Worm (Caenorhabditis elegans) whole organism, mixed stage, embryonic: Measurements from ENCODE around the gene srj-38.
"Not testable (repeated sequence)": the region's sequence is repeated elsewhere in the genome, so short reads cannot be mapped to it uniquely, and the experiment has no call there.

Experiments used
- bed-3 ChIP-seq: fragments of 200-800 bp; sonication (Bioruptor generic); optimal IDR thresholded peaks from 3 replicates; lab custom pipeline; 2018; ENCODE audit warnings: mild to moderate bottlenecking, missing genetic modification characterization, moderate library complexity, missing compliant biosample characterization
- blmp-1 ChIP-seq: fragments of 150-350 bp; optimal IDR thresholded peaks from 2 replicates; lab custom pipeline; 2014; ENCODE audit warnings: missing biosample characterization, missing genetic modification characterization
- ceh-39 ChIP-seq: fragments of 150-350 bp; optimal IDR thresholded peaks from 2 replicates; lab custom pipeline; 2014; ENCODE audit warnings: missing biosample characterization, missing genetic modification characterization
- ceh-43 ChIP-seq: fragments of 200-800 bp; sonication (Bioruptor generic); optimal IDR thresholded peaks from 2 replicates; lab custom pipeline; 2018; ENCODE audit warnings: mild to moderate bottlenecking, missing genetic modification characterization, moderate library complexity, missing compliant biosample characterization
- ceh-83 ChIP-seq: fragments of 200-800 bp; sonication (Bioruptor generic); optimal IDR thresholded peaks from 2 replicates; lab custom pipeline; 2018; ENCODE audit warnings: mild to moderate bottlenecking, missing genetic modification characterization, missing compliant biosample characterization
- ces-1 ChIP-seq: fragments of 150-350 bp; optimal IDR thresholded peaks from 2 replicates; lab custom pipeline; 2014; ENCODE audit warnings: missing biosample characterization, missing genetic modification reagents, missing genetic modification characterization
- cnd-1 ChIP-seq: fragments of 200-800 bp; sonication (Bioruptor generic); optimal IDR thresholded peaks from 2 replicates; lab custom pipeline; 2018; ENCODE audit warnings: mild to moderate bottlenecking, missing genetic modification characterization, missing compliant biosample characterization
- drap-1 ChIP-seq: fragments of 200-800 bp; sonication (Bioruptor generic); optimal IDR thresholded peaks from 3 replicates; lab custom pipeline; 2018; ENCODE audit warnings: mild to moderate bottlenecking, missing genetic modification characterization, missing compliant biosample characterization
- elt-1 ChIP-seq: sonication (generic microtip); optimal IDR thresholded peaks from 2 replicates; lab custom pipeline; 2017; ENCODE audit warnings: missing genetic modification characterization, mild to moderate bottlenecking, missing compliant biosample characterization, antibody characterized with exemption, moderate library complexity, borderline replicate concordance; ENCODE audit not compliant: insufficient read depth
- elt-3 ChIP-seq: fragments of 150-350 bp; optimal IDR thresholded peaks from 2 replicates; lab custom pipeline; 2014; ENCODE audit warnings: missing biosample characterization, missing genetic modification characterization
- ham-2 ChIP-seq: fragments of 200-800 bp; sonication (Bioruptor generic); optimal IDR thresholded peaks from 2 replicates; lab custom pipeline; 2018; ENCODE audit warnings: mild to moderate bottlenecking, missing genetic modification characterization, missing compliant biosample characterization
- lin-13 ChIP-seq: fragments of 150-350 bp; optimal IDR thresholded peaks from 2 replicates; lab custom pipeline; 2014; ENCODE audit warnings: missing biosample characterization, missing genetic modification characterization
- lin-32 ChIP-seq: fragments of 200-800 bp; sonication (Bioruptor generic); optimal IDR thresholded peaks from 2 replicates; lab custom pipeline; 2018; ENCODE audit warnings: mild to moderate bottlenecking, missing genetic modification characterization, missing compliant biosample characterization
- lsy-2 ChIP-seq: fragments of 150-350 bp; optimal IDR thresholded peaks from 2 replicates; lab custom pipeline; 2014; ENCODE audit warnings: missing biosample characterization, missing genetic modification characterization
- mab-5 ChIP-seq: fragments of 150-350 bp; optimal IDR thresholded peaks from 2 replicates; lab custom pipeline; 2014; ENCODE audit warnings: missing biosample characterization, missing genetic modification characterization
- mep-1 ChIP-seq: fragments of 150-350 bp; optimal IDR thresholded peaks from 2 replicates; lab custom pipeline; 2017; ENCODE audit warnings: missing biosample characterization, missing genetic modification reagents, missing genetic modification characterization, inconsistent platforms
- mls-2 ChIP-seq: sonication (generic microtip); optimal IDR thresholded peaks from 2 replicates; lab custom pipeline; 2016; ENCODE audit warnings: mild to moderate bottlenecking, missing genetic modification characterization, moderate library complexity, missing compliant biosample characterization
- nhr-12 ChIP-seq: fragments of 150-350 bp; optimal IDR thresholded peaks from 2 replicates; lab custom pipeline; 2014; ENCODE audit warnings: missing biosample characterization, missing genetic modification characterization
- nhr-2 ChIP-seq: fragments of 150-350 bp; optimal IDR thresholded peaks from 2 replicates; lab custom pipeline; 2014; ENCODE audit warnings: missing biosample characterization, missing genetic modification characterization
- nhr-237 ChIP-seq: fragments of 150-350 bp; optimal IDR thresholded peaks from 2 replicates; lab custom pipeline; 2014; ENCODE audit warnings: missing biosample characterization, missing genetic modification characterization
- nhr-28 ChIP-seq: fragments of 150-350 bp; optimal IDR thresholded peaks from 2 replicates; lab custom pipeline; 2014; ENCODE audit warnings: missing biosample characterization, missing genetic modification characterization
- nhr-76 ChIP-seq: sonication (generic microtip); optimal IDR thresholded peaks from 2 replicates; lab custom pipeline; 2017; ENCODE audit warnings: missing biosample characterization, missing genetic modification characterization
- pha-4 ChIP-seq: fragments of 150-350 bp; optimal IDR thresholded peaks from 2 replicates; lab custom pipeline; 2018; ENCODE audit warnings: missing biosample characterization, missing genetic modification reagents, missing genetic modification characterization
- sem-2 ChIP-seq: fragments of 200-800 bp; sonication (Bioruptor generic); optimal IDR thresholded peaks from 2 replicates; lab custom pipeline; 2018; ENCODE audit warnings: mild to moderate bottlenecking, missing genetic modification characterization, missing compliant biosample characterization
- tbx-8 ChIP-seq: fragments of 200-800 bp; sonication (Bioruptor generic); optimal IDR thresholded peaks from 2 replicates; lab custom pipeline; 2018; ENCODE audit warnings: mild to moderate bottlenecking, missing genetic modification characterization, moderate library complexity, missing compliant biosample characterization
- unc-120 ChIP-seq: sonication (generic microtip); optimal IDR thresholded peaks from 2 replicates; lab custom pipeline; 2017; ENCODE audit warnings: missing genetic modification characterization, missing compliant biosample characterization; ENCODE audit not compliant: poor library complexity, severe bottlenecking
- unc-39 ChIP-seq: fragments of 150-350 bp; optimal IDR thresholded peaks from 2 replicates; lab custom pipeline; 2014; ENCODE audit warnings: missing biosample characterization, missing genetic modification characterization
- unc-62 ChIP-seq: fragments of 150-350 bp; optimal IDR thresholded peaks from 2 replicates; lab custom pipeline; 2014; ENCODE audit warnings: missing biosample characterization, missing genetic modification reagents, missing genetic modification characterization
- zip-8 ChIP-seq: fragments of 150-350 bp; optimal IDR thresholded peaks from 2 replicates; lab custom pipeline; 2014; ENCODE audit warnings: missing biosample characterization, missing genetic modification characterization
- ztf-11 ChIP-seq: fragments of 150-350 bp; optimal IDR thresholded peaks from 2 replicates; lab custom pipeline; 2014; ENCODE audit warnings: missing biosample characterization, missing genetic modification characterization

srj-38 gene

ce11 chrV:849512-849911 lies 34.7 kb downstream of the srj-38 start, which contains the start of gene srbc-12:
TSS of gene srbc-12 (plus strand) at chrV:849812.
- TF ChIP-seq lin-32 (GFP tag; lab: Kevin White, UChicago) (no peak), blmp-1 (tag; lab: Kevin White, UChicago) (no peak), elt-3 (tag; lab: Kevin White, UChicago) (no peak), tbx-8 (no peak), ztf-11 (no peak)
- TF ChIP-seq, all 35 proteins: peak for 0

- TF ChIP-seq sem-2, result no peak
- no peak for TF ChIP-seq mep-1 (tag; lab: Kevin White, UChicago)
- no peak for TF ChIP-seq nhr-2 (tag; lab: Kevin White, UChicago)
- no peak for TF ChIP-seq nhr-76 (tag; lab: Kevin White, UChicago)
- TF ChIP-seq nhr-12, result no peak
- TF ChIP-seq lsy-2 (tag; lab: Kevin White, UChicago), result no peak
- no peak for TF ChIP-seq bed-3 (GFP tag; lab: Kevin White, UChicago)
- TF ChIP-seq ham-2 (GFP tag; lab: Kevin White, UChicago), result no peak
- no peak for TF ChIP-seq unc-39 (tag; lab: Kevin White, UChicago)
- no peak for TF ChIP-seq tbx-8
- no peak for TF ChIP-seq blmp-1 (tag; lab: Kevin White, UChicago)
- no peak for TF ChIP-seq ceh-83
These were observed 35.2 kb downstream of the srj-38 start for ce11 chrV:849042-849441.

ce11 chrV:847521-847920 lies 36.7 kb downstream of the srj-38 start, which contains the start of gene srbc-13:
TSS of gene srbc-13 (plus strand) at chrV:847821.
- TF ChIP-seq nhr-2 (tag; lab: Kevin White, UChicago), result no peak
- TF ChIP-seq lin-13 (tag; lab: Kevin White, UChicago), result no peak
- TF ChIP-seq nhr-12, result no peak
- no peak for TF ChIP-seq nhr-237 (tag; lab: Kevin White, UChicago)
- no peak for TF ChIP-seq cnd-1 (tag; lab: Kevin White, UChicago)
- TF ChIP-seq zip-8 (tag; lab: Kevin White, UChicago), result no peak
- no peak for TF ChIP-seq ham-2 (GFP tag; lab: Kevin White, UChicago)
- no peak for TF ChIP-seq sem-2
- no peak for TF ChIP-seq pha-4 (tag; lab: Kevin White, UChicago)
- no peak for TF ChIP-seq ztf-11
- no peak for TF ChIP-seq ces-1
- no peak for TF ChIP-seq ceh-43 (GFP tag; lab: Kevin White, UChicago)
- TF ChIP-seq elt-1 (tag; lab: Kevin White, UChicago), result no peak
- no peak for TF ChIP-seq lsy-2 (tag; lab: Kevin White, UChicago)
- no peak for TF ChIP-seq unc-120 (tag; lab: Kevin White, UChicago)
- TF ChIP-seq unc-62, result no peak
- no peak for TF ChIP-seq ceh-83
- TF ChIP-seq, all 35 proteins: peak for 0

- TF ChIP-seq sem-2; lin-32 (GFP tag; lab: Kevin White, UChicago); pha-4 (tag; lab: Kevin White, UChicago): not testable (repeated sequence)
- TF ChIP-seq, all 35 proteins: peak for 0; not testable (repeated sequence) for 35
These were observed 41.1 kb downstream of the srj-38 start, which contains the start of gene K09C6.8 for ce11 chrV:843118-843517. TSS of gene K09C6.8 (minus strand) at chrV:843218.

- TF ChIP-seq nhr-12, result no peak
- no peak for TF ChIP-seq unc-62
- TF ChIP-seq sem-2, result no peak
- TF ChIP-seq nhr-28 (tag; lab: Kevin White, UChicago), result no peak
- TF ChIP-seq mep-1 (tag; lab: Kevin White, UChicago), result no peak
- TF ChIP-seq nhr-237 (tag; lab: Kevin White, UChicago), result no peak
- TF ChIP-seq ceh-39 (tag; lab: Kevin White, UChicago), result no peak
- no peak for TF ChIP-seq mab-5 (tag; lab: Kevin White, UChicago)
- no peak for TF ChIP-seq unc-120 (tag; lab: Kevin White, UChicago)
- TF ChIP-seq elt-3 (tag; lab: Kevin White, UChicago), result no peak
- no peak for TF ChIP-seq lin-32 (GFP tag; lab: Kevin White, UChicago)
- no peak for TF ChIP-seq elt-1 (tag; lab: Kevin White, UChicago)
- TF ChIP-seq unc-39 (tag; lab: Kevin White, UChicago), result no peak
- no peak for TF ChIP-seq lin-13 (tag; lab: Kevin White, UChicago)
- TF ChIP-seq mls-2 (tag; lab: Kevin White, UChicago), result no peak
- no peak for TF ChIP-seq pha-4 (tag; lab: Kevin White, UChicago)
- no peak for TF ChIP-seq drap-1
- no peak for TF ChIP-seq ceh-83
- no peak for TF ChIP-seq nhr-76 (tag; lab: Kevin White, UChicago)
- no peak for TF ChIP-seq cnd-1 (tag; lab: Kevin White, UChicago)
- TF ChIP-seq, all 35 proteins: peak for 0
These were observed 41.6 kb downstream of the srj-38 start for ce11 chrV:842611-843010.
